Fruit fly (Drosophila melanogaster) whole organism, embryonic: ENCODE results near the gene Myo95E.

ENCODE experiments used
- ATbp ChIP-seq: fragments of 200-800 bp; sonication (Bioruptor generic); optimal IDR thresholded peaks from 2 replicates; lab custom pipeline; 2017; ENCODE audit warnings: missing biosample characterization, mild to moderate bottlenecking, missing genetic modification characterization, missing genetic modification reagents
- Ada2b ChIP-seq: fragments of 200-800 bp; sonication (Bioruptor generic); IDR thresholded peaks from 2 replicates; pipeline ENCODE4 v1.3.6; 2022; ENCODE audit warnings: missing biosample characterization, missing genetic modification characterization
- CG10979 ChIP-seq: fragments of 200-800 bp; sonication (Bioruptor generic); optimal IDR thresholded peaks from 2 replicates; lab custom pipeline; 2018; ENCODE audit warnings: missing biosample characterization, mild to moderate bottlenecking, missing genetic modification characterization, moderate library complexity
- CG12236 ChIP-seq: fragments of 200-800 bp; sonication (Bioruptor generic); optimal IDR thresholded peaks from 2 replicates; lab custom pipeline; 2016; ENCODE audit warnings: missing biosample characterization, missing genetic modification characterization
- CG12769 ChIP-seq: fragments of 200-800 bp; sonication (Bioruptor generic); optimal IDR thresholded peaks from 2 replicates; lab custom pipeline; 2019; ENCODE audit warnings: missing biosample characterization, mild to moderate bottlenecking, missing genetic modification characterization, moderate library complexity
- CG13123 ChIP-seq: fragments of 200-800 bp; sonication (Bioruptor generic); optimal IDR thresholded peaks from 2 replicates; lab custom pipeline; 2016; ENCODE audit warnings: missing biosample characterization, missing genetic modification characterization
- CG1529 ChIP-seq: fragments of 200-800 bp; sonication (Bioruptor generic); optimal IDR thresholded peaks from 3 replicates; lab custom pipeline; 2018; ENCODE audit warnings: missing biosample characterization, missing genetic modification characterization
- CG1602 ChIP-seq: fragments of 200-800 bp; sonication (Bioruptor generic); optimal IDR thresholded peaks from 3 replicates; lab custom pipeline; 2016; ENCODE audit warnings: missing biosample characterization, missing genetic modification characterization
- CG1647 ChIP-seq: fragments of 200-800 bp; sonication (Bioruptor generic); optimal IDR thresholded peaks from 3 replicates; lab custom pipeline; 2016; ENCODE audit warnings: missing biosample characterization, missing genetic modification characterization
- CG1832 ChIP-seq: fragments of 200-800 bp; sonication (Bioruptor generic); optimal IDR thresholded peaks from 2 replicates; lab custom pipeline; 2017; ENCODE audit warnings: missing biosample characterization, mild to moderate bottlenecking, missing genetic modification characterization, inconsistent platforms
- CG2202 ChIP-seq: fragments of 200-800 bp; sonication (Bioruptor generic); optimal IDR thresholded peaks from 2 replicates; lab custom pipeline; 2018; ENCODE audit warnings: missing biosample characterization, mild to moderate bottlenecking, missing genetic modification characterization
- CG31365 ChIP-seq: fragments of 200-800 bp; sonication (Bioruptor generic); optimal IDR thresholded peaks from 2 replicates; lab custom pipeline; 2018; ENCODE audit warnings: missing biosample characterization, mild to moderate bottlenecking, missing genetic modification characterization
- CG31388 ChIP-seq: fragments of 200-800 bp; sonication (Bioruptor generic); optimal IDR thresholded peaks from 2 replicates; lab custom pipeline; 2016; ENCODE audit warnings: missing biosample characterization, missing genetic modification characterization
- CG32532 ChIP-seq: fragments of 200-800 bp; sonication (Bioruptor generic); IDR thresholded peaks from 2 replicates; pipeline ENCODE4 v1.3.6; 2022; ENCODE audit warnings: missing biosample characterization, missing genetic modification characterization
- CG6765 ChIP-seq: fragments of 200-800 bp; sonication (Bioruptor generic); optimal IDR thresholded peaks from 3 replicates; lab custom pipeline; 2017; ENCODE audit warnings: missing biosample characterization, mild to moderate bottlenecking, missing genetic modification characterization
- CG7357 ChIP-seq: fragments of 200-800 bp; sonication (Bioruptor generic); IDR thresholded peaks from 3 replicates; pipeline ENCODE4 v1.3.6; 2022; ENCODE audit warnings: missing biosample characterization, missing genetic modification characterization
- CG9797 ChIP-seq: fragments of 200-800 bp; sonication (Bioruptor generic); optimal IDR thresholded peaks from 3 replicates; lab custom pipeline; 2018; ENCODE audit warnings: missing biosample characterization, mild to moderate bottlenecking, missing genetic modification characterization
- CkIIα-i1 ChIP-seq: fragments of 200-800 bp; sonication (Bioruptor generic); IDR thresholded peaks from 2 replicates; pipeline ENCODE4 v1.3.6; 2022; ENCODE audit warnings: missing biosample characterization, missing genetic modification characterization
- Dek ChIP-seq: fragments of 200-800 bp; sonication (Bioruptor generic); optimal IDR thresholded peaks from 3 replicates; lab custom pipeline; 2019; ENCODE audit warnings: missing biosample characterization, mild to moderate bottlenecking, missing genetic modification characterization, moderate library complexity
- Dip2 ChIP-seq: fragments of 200-800 bp; sonication (Bioruptor generic); IDR thresholded peaks from 2 replicates; pipeline ENCODE4 v1.3.6; 2022; ENCODE audit warnings: missing biosample characterization, missing genetic modification characterization
- Dip3 ChIP-seq: fragments of 200-800 bp; sonication (Bioruptor generic); optimal IDR thresholded peaks from 3 replicates; lab custom pipeline; 2016; ENCODE audit warnings: missing biosample characterization, missing genetic modification characterization
- Dref ChIP-seq: fragments of 200-800 bp; sonication (Bioruptor generic); IDR thresholded peaks from 2 replicates; pipeline ENCODE4 v1.3.6; 2022; ENCODE audit warnings: missing biosample characterization, missing genetic modification characterization
- Hr3 ChIP-seq: fragments of 200-800 bp; sonication (Bioruptor generic); optimal IDR thresholded peaks from 3 replicates; lab custom pipeline; 2016; ENCODE audit warnings: missing biosample characterization, missing genetic modification characterization
- Jarid2 ChIP-seq: fragments of 200-800 bp; sonication (Bioruptor generic); optimal IDR thresholded peaks from 3 replicates; lab custom pipeline; 2017; ENCODE audit warnings: mild to moderate bottlenecking, missing biosample characterization, missing genetic modification reagents, missing genetic modification characterization
- Lhr ChIP-seq: fragments of 200-800 bp; sonication (Bioruptor generic); optimal IDR thresholded peaks from 3 replicates; lab custom pipeline; 2017; ENCODE audit warnings: mild to moderate bottlenecking, missing biosample characterization, missing genetic modification reagents, missing genetic modification characterization
- NFAT ChIP-seq: fragments of 200-800 bp; sonication (Bioruptor generic); IDR thresholded peaks from 2 replicates; pipeline ENCODE4 v1.3.6; 2022; ENCODE audit warnings: missing biosample characterization, missing genetic modification characterization
- Nf-YB ChIP-seq: fragments of 200-800 bp; sonication (Bioruptor generic); optimal IDR thresholded peaks from 3 replicates; lab custom pipeline; 2019; ENCODE audit warnings: missing biosample characterization, mild to moderate bottlenecking, missing genetic modification characterization, moderate library complexity
- ap ChIP-seq: fragments of 200-800 bp; sonication (Bioruptor generic); IDR thresholded peaks from 2 replicates; pipeline ENCODE4 v1.3.6; 2022; ENCODE audit warnings: missing biosample characterization, missing genetic modification characterization
- caup ChIP-seq: fragments of 200-800 bp; sonication (Bioruptor generic); optimal IDR thresholded peaks from 3 replicates; lab custom pipeline; 2017; ENCODE audit warnings: missing biosample characterization, mild to moderate bottlenecking, missing genetic modification characterization, moderate library complexity; ENCODE audit not compliant: severe bottlenecking
- chif ChIP-seq, 2 experiments: fragments of 200-800 bp; sonication (Bioruptor generic); optimal IDR thresholded peaks; 3 replicates each; lab custom pipeline; 2016; ENCODE audit warnings: missing biosample characterization in 2 of 2, missing genetic modification characterization in 2 of 2
- dmrt11E ChIP-seq: fragments of 200-800 bp; sonication (Bioruptor generic); optimal IDR thresholded peaks from 3 replicates; lab custom pipeline; 2018; ENCODE audit warnings: missing biosample characterization, mild to moderate bottlenecking, missing genetic modification characterization, moderate library complexity
- dmrt99B ChIP-seq: fragments of 200-800 bp; sonication (Bioruptor generic); optimal IDR thresholded peaks from 2 replicates; lab custom pipeline; 2018; ENCODE audit warnings: missing biosample characterization, mild to moderate bottlenecking, missing genetic modification characterization, moderate library complexity
- emc ChIP-seq: fragments of 200-800 bp; sonication (Bioruptor generic); optimal IDR thresholded peaks from 2 replicates; lab custom pipeline; 2016; ENCODE audit warnings: missing biosample characterization, missing genetic modification characterization
- en ChIP-seq: fragments of 200-800 bp; sonication (Bioruptor generic); optimal IDR thresholded peaks from 2 replicates; lab custom pipeline; 2016; ENCODE audit warnings: missing biosample characterization, missing genetic modification characterization
- esg ChIP-seq: fragments of 200-800 bp; sonication (Bioruptor generic); conservative IDR thresholded peaks from 2 replicates; pipeline ENCODE4 v1.3.6; 2022; ENCODE audit warnings: missing biosample characterization, missing genetic modification characterization
- fd102C ChIP-seq: fragments of 200-800 bp; sonication (Bioruptor generic); optimal IDR thresholded peaks from 2 replicates; lab custom pipeline; 2018; ENCODE audit warnings: missing biosample characterization, mild to moderate bottlenecking, missing genetic modification characterization, moderate library complexity
- gfzf ChIP-seq: fragments of 200-800 bp; sonication (Bioruptor generic); optimal IDR thresholded peaks from 2 replicates; lab custom pipeline; 2016; ENCODE audit warnings: missing biosample characterization, mild to moderate bottlenecking, missing genetic modification characterization, moderate library complexity
- grau ChIP-seq: fragments of 200-800 bp; optimal IDR thresholded peaks from 3 replicates; lab custom pipeline; 2019; ENCODE audit warnings: missing biosample characterization, mild to moderate bottlenecking, missing genetic modification characterization, moderate library complexity
- lmd ChIP-seq: fragments of 200-800 bp; sonication (Bioruptor generic); IDR thresholded peaks from 2 replicates; pipeline ENCODE4 v1.3.6; 2022; ENCODE audit warnings: missing biosample characterization, missing genetic modification characterization
- lola ChIP-seq, 3 experiments: fragments of >200 bp in 2 of 3; fragments of 200-800 bp in 1 of 3; sonication (Bioruptor generic) in 1 of 3; optimal IDR thresholded peaks; 2 replicates each; lab custom pipeline; 2017 to 2019; ENCODE audit warnings: missing biosample characterization in 3 of 3, missing genetic modification characterization in 3 of 3, mild to moderate bottlenecking in 1 of 3, moderate library complexity in 1 of 3
- mam ChIP-seq: fragments of 200-800 bp; sonication (Bioruptor generic); optimal IDR thresholded peaks from 3 replicates; lab custom pipeline; 2016; ENCODE audit warnings: missing biosample characterization, missing genetic modification characterization
- peb ChIP-seq: fragments of 200-800 bp; sonication (Bioruptor generic); IDR thresholded peaks from 2 replicates; pipeline ENCODE4 v1.3.6; 2022; ENCODE audit warnings: missing biosample characterization, missing genetic modification characterization
- shn ChIP-seq: fragments of 200-800 bp; sonication (Bioruptor generic); optimal IDR thresholded peaks from 3 replicates; lab custom pipeline; 2016; ENCODE audit warnings: missing biosample characterization, missing genetic modification characterization
- sisA ChIP-seq: fragments of 200-800 bp; sonication (Bioruptor generic); IDR thresholded peaks from 2 replicates; pipeline ENCODE4 v1.3.6; 2022; ENCODE audit warnings: missing biosample characterization, missing genetic modification characterization
- slbo ChIP-seq: fragments of 200-800 bp; sonication (Bioruptor generic); IDR thresholded peaks from 2 replicates; pipeline ENCODE4 v1.3.6; 2022; ENCODE audit warnings: missing biosample characterization, missing genetic modification characterization
- ssp ChIP-seq: fragments of 200-800 bp; sonication (Bioruptor generic); IDR thresholded peaks from 2 replicates; pipeline ENCODE4 v1.3.6; 2022; ENCODE audit warnings: missing biosample characterization, missing genetic modification characterization
- tin ChIP-seq: fragments of 200-800 bp; sonication (Bioruptor generic); optimal IDR thresholded peaks from 3 replicates; lab custom pipeline; 2016; ENCODE audit warnings: missing biosample characterization, missing genetic modification characterization
- twi ChIP-seq: fragments of 200-800 bp; optimal IDR thresholded peaks from 2 replicates; lab custom pipeline; 2019; ENCODE audit warnings: missing biosample characterization, mild to moderate bottlenecking, missing genetic modification characterization, moderate library complexity
- wor ChIP-seq: fragments of 200-800 bp; sonication (Bioruptor generic); IDR thresholded peaks from 2 replicates; pipeline ENCODE4 v1.3.6; 2022; ENCODE audit warnings: missing biosample characterization, missing genetic modification characterization
- zfh1 ChIP-seq: fragments of 200-800 bp; sonication (Bioruptor generic); IDR thresholded peaks from 3 replicates; pipeline ENCODE4 v1.3.6; 2022; ENCODE audit warnings: missing biosample characterization, missing genetic modification characterization

Gene Myo95E

DNA sequence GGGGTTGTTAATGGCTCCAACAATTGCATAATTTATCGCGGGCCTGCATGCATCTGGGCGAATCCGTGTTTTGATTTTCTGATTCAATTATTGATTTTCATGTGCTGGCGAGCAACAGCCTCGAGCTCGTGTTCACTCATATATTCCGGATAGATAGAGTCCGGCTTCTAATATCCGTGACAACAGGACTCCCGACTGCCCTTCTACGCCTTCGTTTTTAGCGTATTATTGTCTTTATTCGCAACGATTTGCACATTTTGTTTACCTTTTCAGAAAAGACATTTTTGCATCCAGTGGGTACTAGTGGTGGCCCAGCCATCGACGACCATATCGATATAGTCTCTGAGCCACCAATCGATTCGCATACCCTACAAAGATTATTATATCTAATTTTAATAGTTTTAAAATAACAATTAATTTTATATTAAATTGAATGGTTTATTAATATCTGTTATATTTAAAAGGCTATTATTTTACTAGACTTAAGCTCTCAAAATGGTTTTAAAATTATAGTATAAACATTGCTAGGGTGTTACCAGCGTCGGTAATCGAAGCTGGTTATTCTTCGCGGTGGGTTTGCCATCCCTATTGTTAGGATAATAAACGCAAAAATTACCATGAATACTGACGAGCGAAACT, at the start of gene Myo95E, which contains the start of gene TBC1d7 (continued):
- TF ChIP-seq ap, result peak; percentile 93
- no peak for TF ChIP-seq Dip2
- peak; percentile 91 for TF ChIP-seq Ada2b (GFP tag; lab: Robert Waterston, UW)
- TF ChIP-seq ATbp (GFP tag; lab: Kevin White, UChicago), result no peak
- 0 out of 2 replicates have a peak, but pooled peaks have one; percentile 31 for TF ChIP-seq CkIIα-i1 (GFP tag; lab: Robert Waterston, UW)
- no peak for TF ChIP-seq CG12236
- no peak for TF ChIP-seq en (GFP tag; lab: Kevin White, UChicago)
- TF ChIP-seq Nf-YB, result peak; percentile 70
- TF ChIP-seq CG1832 (GFP tag; lab: Kevin White, UChicago), result no peak
- TF ChIP-seq esg, result peak; percentile 95
- TF ChIP-seq chif (GFP tag; optimal IDR thresholded peaks at IDR 0.05; lab: Kevin White, UChicago), result peak in 1 of 2 experiments; percentile 43
- TF ChIP-seq CG2202 (tag; lab: Kevin White, UChicago), result peak; percentile 63
- peak; percentile 86 for TF ChIP-seq CG10979 (tag; lab: Kevin White, UChicago)
- peak; percentile 87 for TF ChIP-seq dmrt11E (tag; lab: Kevin White, UChicago)
- TF ChIP-seq NFAT (GFP tag; lab: Robert Waterston, UW), result peak; percentile 87
- TF ChIP-seq CG32532 (GFP tag; lab: Robert Waterston, UW), result peak; percentile 92
- peak; percentile 35 for TF ChIP-seq fd102C (GFP tag; lab: Kevin White, UChicago)
- peak; percentile 53 for TF ChIP-seq CG1647 (GFP tag; lab: Kevin White, UChicago)
- TF ChIP-seq peb, result peak; percentile 89
- TF ChIP-seq CG1529 (GFP tag; lab: Kevin White, UChicago), result no peak
- peak; percentile 83 for TF ChIP-seq caup (GFP tag; lab: Kevin White, UChicago)
- TF ChIP-seq wor (GFP tag; lab: Robert Waterston, UW), result peak; percentile 82
- peak; percentile 86 for TF ChIP-seq CG1602 (GFP tag; lab: Kevin White, UChicago)
- TF ChIP-seq sisA (GFP tag; lab: Robert Waterston, UW), result peak; percentile 90
- peak; percentile 90 for TF ChIP-seq Dek (tag; lab: Kevin White, UChicago)
- peak; percentile 50 for TF ChIP-seq CG31388
- TF ChIP-seq Dref, result peak; percentile 68
- TF ChIP-seq CG12769, result no peak
- peak; percentile 70 for TF ChIP-seq CG13123 (GFP tag; lab: Kevin White, UChicago)
- TF ChIP-seq lola (GFP tag; optimal IDR thresholded peaks at IDR 0.05; lab: Kevin White, UChicago), result peak in 1 of 3 experiments; percentile 83
- TF ChIP-seq emc, result peak; percentile 50
- no peak for TF ChIP-seq gfzf (GFP tag; lab: Kevin White, UChicago)
- TF ChIP-seq ssp (GFP tag; lab: Robert Waterston, UW), result peak; percentile 87
- TF ChIP-seq mam (GFP tag; lab: Kevin White, UChicago), result peak; percentile 56
- peak; percentile 46 for TF ChIP-seq CG9797 (GFP tag; lab: Kevin White, UChicago)
- TF ChIP-seq zfh1, result peak; percentile 93
- no peak for TF ChIP-seq CG31365 (tag; lab: Kevin White, UChicago)
- no peak for TF ChIP-seq Lhr (GFP tag; lab: Kevin White, UChicago)
- TF ChIP-seq CG6765, result peak; percentile 10
- peak; percentile 89 for TF ChIP-seq grau (tag; lab: Kevin White, UChicago)
- peak; percentile 54 for TF ChIP-seq Dip3
- peak; percentile 62 for TF ChIP-seq twi (tag; lab: Kevin White, UChicago)
- peak; percentile 90 for TF ChIP-seq Hr3 (GFP tag; lab: Kevin White, UChicago)
- TF ChIP-seq Jarid2 (GFP tag; lab: Kevin White, UChicago), result no peak
- peak; percentile 88 for TF ChIP-seq tin (GFP tag; lab: Kevin White, UChicago)
- peak; percentile 15 for TF ChIP-seq shn (GFP tag; lab: Kevin White, UChicago)
- peak; percentile 93 for TF ChIP-seq slbo (GFP tag; lab: Robert Waterston, UW)
- no peak for TF ChIP-seq dmrt99B (tag; lab: Kevin White, UChicago)
- TF ChIP-seq CG7357, result peak; percentile 89
- TF ChIP-seq lmd (GFP tag; lab: Robert Waterston, UW), result peak; percentile 96
